Worm (Caenorhabditis elegans) whole organism, L4 larva: ENCODE data around the gene smc-6.

Experiments used
- D1046.2 ChIP-seq: fragments of 200-800 bp; sonication (Bioruptor generic); IDR thresholded peaks from 2 replicates; pipeline ENCODE4 v1.3.6; 2022; ENCODE audit warnings: missing genetic modification characterization, missing compliant biosample characterization
- F10B5.3 ChIP-seq: sonication (generic microtip); optimal IDR thresholded peaks from 2 replicates; lab custom pipeline; 2016; ENCODE audit warnings: mild to moderate bottlenecking, missing genetic modification characterization, missing compliant biosample characterization
- F26F4.8 ChIP-seq: fragments of 200-800 bp; sonication (Bioruptor generic); conservative IDR thresholded peaks from 2 replicates; pipeline ENCODE4 v1.3.6; 2022; ENCODE audit warnings: missing genetic modification characterization, missing compliant biosample characterization
- F37D6.2 ChIP-seq: sonication (generic microtip); optimal IDR thresholded peaks from 2 replicates; lab custom pipeline; 2016; ENCODE audit warnings: mild to moderate bottlenecking, missing genetic modification characterization, missing compliant biosample characterization
- F44E2.7 ChIP-seq: fragments of 200-800 bp; sonication (Bioruptor generic); IDR thresholded peaks from 2 replicates; pipeline ENCODE4 v2.1.2; 2022; ENCODE audit warnings: missing genetic modification characterization, missing compliant biosample characterization
- T20F7.1 ChIP-seq: fragments of 200-800 bp; sonication (Bioruptor generic); optimal IDR thresholded peaks from 2 replicates; lab custom pipeline; 2018; ENCODE audit warnings: mild to moderate bottlenecking, missing genetic modification characterization, missing compliant biosample characterization
- aha-1 ChIP-seq: fragments of 150-350 bp; peaks from one replicate; lab custom pipeline; 2014; ENCODE audit warnings: missing biosample characterization, missing genetic modification characterization
- aly-2 ChIP-seq: sonication (generic microtip); optimal IDR thresholded peaks from 2 replicates; lab custom pipeline; 2018; ENCODE audit warnings: missing biosample characterization, missing genetic modification characterization
- ama-1 ChIP-seq: fragments of 150-350 bp; optimal IDR thresholded peaks from 2 replicates; lab custom pipeline; 2014; ENCODE audit warnings: inconsistent platforms, mixed read lengths
- arid-1 ChIP-seq: fragments of 200-800 bp; sonication (Bioruptor generic); conservative IDR thresholded peaks from 2 replicates; pipeline ENCODE4 v1.3.6; 2022; ENCODE audit warnings: missing genetic modification reagents, missing genetic modification characterization, missing compliant biosample characterization
- ceh-28 ChIP-seq: fragments of 150-350 bp; optimal IDR thresholded peaks from 2 replicates; lab custom pipeline; 2014; ENCODE audit warnings: missing biosample characterization, missing genetic modification reagents, missing genetic modification characterization
- ces-1 ChIP-seq: fragments of 150-350 bp; sonication (generic microtip); optimal IDR thresholded peaks from 4 replicates; lab custom pipeline; 2014; ENCODE audit warnings: missing biosample characterization, missing genetic modification reagents, missing genetic modification characterization
- cey-2 ChIP-seq: sonication (generic microtip); optimal IDR thresholded peaks from 3 replicates; lab custom pipeline; 2017; ENCODE audit warnings: missing genetic modification characterization, mild to moderate bottlenecking, missing compliant biosample characterization, antibody characterized with exemption, borderline replicate concordance; ENCODE audit not compliant: insufficient read depth
- ctbp-1 ChIP-seq: fragments of 200-800 bp; sonication (Bioruptor generic); IDR thresholded peaks from 2 replicates; pipeline ENCODE4 v1.3.6; 2022; ENCODE audit warnings: missing genetic modification reagents, missing genetic modification characterization, missing compliant biosample characterization
- daf-12 ChIP-seq: fragments of 150-350 bp; optimal IDR thresholded peaks from 2 replicates; lab custom pipeline; 2014; ENCODE audit warnings: missing biosample characterization, missing genetic modification reagents, missing genetic modification characterization
- daf-16 ChIP-seq, 3 experiments: sonication (generic microtip); optimal IDR thresholded peaks; 2 replicates each; lab custom pipeline; 2016 to 2017; ENCODE audit warnings: missing genetic modification characterization in 3 of 3, missing genetic modification reagents in 3 of 3, mild to moderate bottlenecking in 2 of 3, missing compliant biosample characterization in 2 of 3, missing biosample characterization in 1 of 3, moderate library complexity in 1 of 3
- dmd-6 ChIP-seq: fragments of 200-800 bp; sonication (Bioruptor generic); IDR thresholded peaks from 2 replicates; pipeline ENCODE4 v1.3.6; 2022; ENCODE audit warnings: missing genetic modification reagents, missing genetic modification characterization, missing compliant biosample characterization
- dmd-8 ChIP-seq: fragments of 200-800 bp; sonication (Bioruptor generic); IDR thresholded peaks from 2 replicates; pipeline ENCODE4 v1.3.6; 2022; ENCODE audit warnings: missing genetic modification characterization, missing compliant biosample characterization
- dpl-1 ChIP-seq: fragments of 150-350 bp; optimal IDR thresholded peaks from 2 replicates; lab custom pipeline; 2014; ENCODE audit warnings: missing biosample characterization, missing genetic modification reagents, missing genetic modification characterization
- duxl-1 ChIP-seq: sonication (generic microtip); optimal IDR thresholded peaks from 2 replicates; lab custom pipeline; 2016; ENCODE audit warnings: mild to moderate bottlenecking, missing genetic modification characterization, moderate library complexity, missing compliant biosample characterization; ENCODE audit not compliant: poor library complexity
- fkh-10 ChIP-seq: fragments of 150-350 bp; optimal IDR thresholded peaks from 2 replicates; lab custom pipeline; 2014; ENCODE audit warnings: missing biosample characterization, missing genetic modification reagents, missing genetic modification characterization
- gei-8 ChIP-seq: fragments of 200-800 bp; sonication (Bioruptor generic); optimal IDR thresholded peaks from 2 replicates; lab custom pipeline; 2018; ENCODE audit warnings: mild to moderate bottlenecking, missing genetic modification characterization, missing compliant biosample characterization
- hif-1 ChIP-seq, 2 experiments: sonication (generic microtip); optimal IDR thresholded peaks; 2 replicates each; lab custom pipeline; 2016 to 2017; ENCODE audit warnings: missing compliant biosample characterization in 2 of 2, missing genetic modification characterization in 2 of 2, missing genetic modification reagents in 2 of 2, missing genotype in 2 of 2, mild to moderate bottlenecking in 1 of 2
- hlh-11 ChIP-seq: fragments of 200-800 bp; sonication (Bioruptor generic); optimal IDR thresholded peaks from 2 replicates; lab custom pipeline; 2018; ENCODE audit warnings: mild to moderate bottlenecking, missing genetic modification characterization, missing compliant biosample characterization
- hlh-30 ChIP-seq: sonication (generic microtip); optimal IDR thresholded peaks from 2 replicates; lab custom pipeline; 2017; ENCODE audit warnings: antibody characterized with exemption, mild to moderate bottlenecking, missing genetic modification characterization, missing compliant biosample characterization; ENCODE audit not compliant: insufficient read depth
- lin-29 ChIP-seq: fragments of 200-800 bp; sonication (Bioruptor generic); IDR thresholded peaks from 2 replicates; pipeline ENCODE4 v1.3.6; 2022; ENCODE audit warnings: missing genetic modification reagents, missing genetic modification characterization, missing compliant biosample characterization
- lin-38 ChIP-seq: fragments of 200-800 bp; sonication (Bioruptor generic); IDR thresholded peaks from 2 replicates; pipeline ENCODE4 v1.3.6; 2022; ENCODE audit warnings: missing genetic modification reagents, missing genetic modification characterization, missing compliant biosample characterization
- lin-39 ChIP-seq: fragments of 150-350 bp; optimal IDR thresholded peaks from 2 replicates; lab custom pipeline; 2014; ENCODE audit warnings: missing biosample characterization, missing genetic modification reagents, missing genetic modification characterization
- madf-9 ChIP-seq: fragments of 200-800 bp; sonication (Bioruptor generic); conservative IDR thresholded peaks from 2 replicates; pipeline ENCODE4 v1.3.6; 2022; ENCODE audit warnings: missing genetic modification reagents, missing genetic modification characterization, missing compliant biosample characterization
- mxl-3 ChIP-seq: fragments of 200-800 bp; sonication (Bioruptor generic); optimal IDR thresholded peaks from 2 replicates; lab custom pipeline; 2018; ENCODE audit warnings: mild to moderate bottlenecking, missing genetic modification characterization, missing compliant biosample characterization
- nhr-11 ChIP-seq: fragments of 150-350 bp; optimal IDR thresholded peaks from 2 replicates; lab custom pipeline; 2014; ENCODE audit warnings: missing biosample characterization, missing genetic modification characterization
- nhr-111 ChIP-seq: fragments of 200-800 bp; sonication (Bioruptor generic); optimal IDR thresholded peaks from 2 replicates; lab custom pipeline; 2018; ENCODE audit warnings: mild to moderate bottlenecking, missing genetic modification characterization, missing compliant biosample characterization
- nhr-237 ChIP-seq: sonication (generic microtip); optimal IDR thresholded peaks from 2 replicates; lab custom pipeline; 2017; ENCODE audit warnings: missing biosample characterization, missing genetic modification characterization
- nhr-48 ChIP-seq: sonication (generic microtip); optimal IDR thresholded peaks from 2 replicates; lab custom pipeline; 2016; ENCODE audit warnings: mild to moderate bottlenecking, missing genetic modification characterization, missing compliant biosample characterization
- nhr-6 ChIP-seq: fragments of 150-350 bp; optimal IDR thresholded peaks from 2 replicates; lab custom pipeline; 2014; ENCODE audit warnings: missing biosample characterization, missing genetic modification characterization
- nhr-76 ChIP-seq: fragments of 150-350 bp; optimal IDR thresholded peaks from 2 replicates; lab custom pipeline; 2014; ENCODE audit warnings: missing biosample characterization, missing genetic modification characterization
- nhr-77 ChIP-seq: fragments of 150-350 bp; optimal IDR thresholded peaks from 2 replicates; lab custom pipeline; 2014; ENCODE audit warnings: missing biosample characterization, missing genetic modification characterization
- pqm-1 ChIP-seq: sonication (generic microtip); optimal IDR thresholded peaks from 2 replicates; lab custom pipeline; 2017; ENCODE audit warnings: missing biosample characterization, missing genetic modification characterization
- rbr-2 ChIP-seq: sonication (generic microtip); optimal IDR thresholded peaks from 2 replicates; lab custom pipeline; 2016; ENCODE audit warnings: missing genotype, missing genetic modification characterization, missing compliant biosample characterization
- saeg-2 ChIP-seq: fragments of 200-800 bp; sonication (Bioruptor generic); IDR thresholded peaks from 2 replicates; pipeline ENCODE4 v1.3.6; 2022; ENCODE audit warnings: missing genetic modification reagents, missing genetic modification characterization, missing compliant biosample characterization
- skn-1 ChIP-seq: fragments of 150-350 bp; optimal IDR thresholded peaks from 2 replicates; lab custom pipeline; 2014; ENCODE audit warnings: missing biosample characterization, missing genetic modification characterization
- snpc-1.2 ChIP-seq: fragments of 200-800 bp; sonication (Bioruptor generic); IDR thresholded peaks from 2 replicates; pipeline ENCODE4 v1.3.6; 2022; ENCODE audit warnings: missing genetic modification reagents, missing genetic modification characterization, missing compliant biosample characterization
- spr-3 ChIP-seq: fragments of 200-800 bp; sonication (Bioruptor generic); optimal IDR thresholded peaks from 2 replicates; lab custom pipeline; 2018; ENCODE audit warnings: mild to moderate bottlenecking, missing genetic modification characterization, missing compliant biosample characterization
- tra-1 ChIP-seq: fragments of 200-800 bp; sonication (Bioruptor generic); IDR thresholded peaks from 2 replicates; pipeline ENCODE4 v1.3.6; 2022; ENCODE audit warnings: missing genetic modification reagents, missing genetic modification characterization, missing compliant biosample characterization
- unc-62 ChIP-seq, 3 experiments: fragments of 150-350 bp in 1 of 3; sonication (generic microtip); optimal IDR thresholded peaks in 2 of 3; peaks in 1 of 3; 1 replicate in 1 of 3; 2 replicates in 2 of 3; lab custom pipeline; 2014 to 2017; ENCODE audit warnings: missing biosample characterization in 3 of 3, missing genetic modification characterization in 3 of 3, missing genetic modification reagents in 3 of 3, missing genotype in 1 of 3
- vab-7 ChIP-seq: fragments of 200-800 bp; sonication (Bioruptor generic); IDR thresholded peaks from 2 replicates; pipeline ENCODE4 v1.3.6; 2022; ENCODE audit warnings: missing genetic modification reagents, missing genetic modification characterization, missing compliant biosample characterization
- zag-1 ChIP-seq: fragments of 150-350 bp; optimal IDR thresholded peaks from 2 replicates; lab custom pipeline; 2014; ENCODE audit warnings: missing biosample characterization, missing genetic modification characterization
- zfp-3 ChIP-seq: fragments of 200-800 bp; sonication (Bioruptor generic); conservative IDR thresholded peaks from 2 replicates; pipeline ENCODE4 v1.3.6; 2022; ENCODE audit warnings: missing genetic modification reagents, missing genetic modification characterization, missing compliant biosample characterization
- ztf-11 ChIP-seq: fragments of 150-350 bp; optimal IDR thresholded peaks from 2 replicates; lab custom pipeline; 2014; ENCODE audit warnings: missing biosample characterization, missing genetic modification characterization
- ztf-7 ChIP-seq: fragments of 150-350 bp; optimal IDR thresholded peaks from 2 replicates; lab custom pipeline; 2014; ENCODE audit warnings: missing biosample characterization, missing genetic modification characterization

Gene smc-6

ce11 chrII:11614103-11614857, 35.8 kb downstream of the smc-6 start (continued):
- TF ChIP-seq aly-2 (tag; lab: Kevin White, UChicago) = no peak
- peak; percentile 18 for TF ChIP-seq duxl-1
- TF ChIP-seq ama-1 (lab: Kevin White, UChicago) = peak; percentile 54
- TF ChIP-seq dpl-1 = no peak
- no peak for TF ChIP-seq daf-12
- no peak for TF ChIP-seq nhr-111 (GFP tag; lab: Kevin White, UChicago)
- TF ChIP-seq mxl-3 = no peak
- TF ChIP-seq nhr-11 (tag; lab: Kevin White, UChicago) = no peak
- no peak for TF ChIP-seq nhr-237
- no peak for TF ChIP-seq ces-1
- TF ChIP-seq arid-1 = no peak
- no peak for TF ChIP-seq ctbp-1 (GFP tag; lab: Robert Waterston, UW)
- no peak for TF ChIP-seq ztf-11
- TF ChIP-seq F37D6.2 = peak; percentile 17
- TF ChIP-seq F44E2.7 (GFP tag; lab: Robert Waterston, UW) = no peak
- TF ChIP-seq madf-9 (GFP tag; lab: Robert Waterston, UW) = no peak
- no peak for TF ChIP-seq lin-29 (GFP tag; lab: Robert Waterston, UW)
- no peak for TF ChIP-seq dmd-8
- TF ChIP-seq ceh-28 (tag; lab: Kevin White, UChicago) = no peak
- TF ChIP-seq hif-1 (tag; optimal IDR thresholded peaks at IDR 0.05; lab: Kevin White, UChicago) = no peak
- TF ChIP-seq ztf-7 (tag; lab: Kevin White, UChicago) = no peak
- no peak for TF ChIP-seq spr-3 (GFP tag; lab: Kevin White, UChicago)
- TF ChIP-seq nhr-48 (tag; lab: Kevin White, UChicago) = no peak
- TF ChIP-seq nhr-77 (tag; lab: Kevin White, UChicago) = peak; percentile 38
- TF ChIP-seq D1046.2 (GFP tag; lab: Robert Waterston, UW) = no peak
- no peak for TF ChIP-seq saeg-2 (GFP tag; lab: Robert Waterston, UW)
- no peak for TF ChIP-seq nhr-6 (tag; lab: Kevin White, UChicago)
- no peak for TF ChIP-seq hlh-11 (tag; lab: Kevin White, UChicago)
- peak; percentile 5 for TF ChIP-seq F10B5.3
- TF ChIP-seq lin-39 (tag; lab: Kevin White, UChicago) = no peak
- TF ChIP-seq nhr-76 = no peak
- peak; percentile 95 for TF ChIP-seq aha-1
- TF ChIP-seq dmd-6 (GFP tag; lab: Robert Waterston, UW) = no peak
- no peak for TF ChIP-seq tra-1 (GFP tag; lab: Robert Waterston, UW)
- no peak for TF ChIP-seq hlh-30 (tag; lab: Kevin White, UChicago)
- TF ChIP-seq fkh-10 (GFP tag; lab: Kevin White, UChicago) = no peak
- no peak for TF ChIP-seq skn-1 (tag; lab: Kevin White, UChicago)
- TF ChIP-seq zag-1 (tag; lab: Kevin White, UChicago) = no peak
- no peak for TF ChIP-seq T20F7.1 (GFP tag; lab: Kevin White, UChicago)
- peak in 1 of 2 experiments; percentile 60 for TF ChIP-seq daf-16 (GFP tag; optimal IDR thresholded peaks at IDR 0.05; lab: Kevin White, UChicago)
- peak; percentile 18 for TF ChIP-seq daf-16 (tag; optimal IDR thresholded peaks at IDR 0.05; lab: Kevin White, UChicago)
- no peak for TF ChIP-seq pqm-1 (tag; lab: Kevin White, UChicago)
- TF ChIP-seq vab-7 (GFP tag; lab: Robert Waterston, UW) = no peak
- no peak for TF ChIP-seq lin-38
- TF ChIP-seq gei-8 (GFP tag; lab: Kevin White, UChicago) = no peak
- TF ChIP-seq snpc-1.2 (GFP tag; lab: Robert Waterston, UW) = no peak
- TF ChIP-seq unc-62 (GFP tag; optimal IDR thresholded peaks at IDR 0.05 in 1 of 2; lab: Kevin White, UChicago) = peak in 1 of 2 experiments; percentile 47
- TF ChIP-seq unc-62 (tag; optimal IDR thresholded peaks at IDR 0.05; lab: Kevin White, UChicago) = no peak
- peak; percentile 12 for TF ChIP-seq rbr-2
- TF ChIP-seq zfp-3 (GFP tag; lab: Robert Waterston, UW) = no peak
- TF ChIP-seq F26F4.8 = no peak
- no peak for TF ChIP-seq cey-2 (tag; lab: Kevin White, UChicago)
